Worm (Caenorhabditis elegans) whole organism, mixed stage, embryonic: ENCODE measurements around the gene spig-1.

Experiments used
- M03D4.4 ChIP-seq: sonication (generic microtip); optimal IDR thresholded peaks from 2 replicates; lab custom pipeline; 2017; ENCODE audit warnings: mild to moderate bottlenecking, missing genetic modification characterization, missing compliant biosample characterization
- blmp-1 ChIP-seq: fragments of 150-350 bp; optimal IDR thresholded peaks from 2 replicates; lab custom pipeline; 2014; ENCODE audit warnings: missing biosample characterization, missing genetic modification characterization
- ces-1 ChIP-seq: fragments of 150-350 bp; optimal IDR thresholded peaks from 2 replicates; lab custom pipeline; 2014; ENCODE audit warnings: missing biosample characterization, missing genetic modification reagents, missing genetic modification characterization
- nhr-237 ChIP-seq: fragments of 150-350 bp; optimal IDR thresholded peaks from 2 replicates; lab custom pipeline; 2014; ENCODE audit warnings: missing biosample characterization, missing genetic modification characterization
- pha-4 ChIP-seq: fragments of 150-350 bp; optimal IDR thresholded peaks from 2 replicates; lab custom pipeline; 2018; ENCODE audit warnings: missing biosample characterization, missing genetic modification reagents, missing genetic modification characterization
- sptf-1 ChIP-seq: sonication (generic microtip); optimal IDR thresholded peaks from 2 replicates; lab custom pipeline; 2017; ENCODE audit warnings: mild to moderate bottlenecking, missing genetic modification characterization, moderate library complexity, missing compliant biosample characterization
- unc-39 ChIP-seq: fragments of 150-350 bp; optimal IDR thresholded peaks from 2 replicates; lab custom pipeline; 2014; ENCODE audit warnings: missing biosample characterization, missing genetic modification characterization
- unc-62 ChIP-seq: fragments of 150-350 bp; optimal IDR thresholded peaks from 2 replicates; lab custom pipeline; 2014; ENCODE audit warnings: missing biosample characterization, missing genetic modification reagents, missing genetic modification characterization
- ztf-11 ChIP-seq: fragments of 150-350 bp; optimal IDR thresholded peaks from 2 replicates; lab custom pipeline; 2014; ENCODE audit warnings: missing biosample characterization, missing genetic modification characterization

DNA sequence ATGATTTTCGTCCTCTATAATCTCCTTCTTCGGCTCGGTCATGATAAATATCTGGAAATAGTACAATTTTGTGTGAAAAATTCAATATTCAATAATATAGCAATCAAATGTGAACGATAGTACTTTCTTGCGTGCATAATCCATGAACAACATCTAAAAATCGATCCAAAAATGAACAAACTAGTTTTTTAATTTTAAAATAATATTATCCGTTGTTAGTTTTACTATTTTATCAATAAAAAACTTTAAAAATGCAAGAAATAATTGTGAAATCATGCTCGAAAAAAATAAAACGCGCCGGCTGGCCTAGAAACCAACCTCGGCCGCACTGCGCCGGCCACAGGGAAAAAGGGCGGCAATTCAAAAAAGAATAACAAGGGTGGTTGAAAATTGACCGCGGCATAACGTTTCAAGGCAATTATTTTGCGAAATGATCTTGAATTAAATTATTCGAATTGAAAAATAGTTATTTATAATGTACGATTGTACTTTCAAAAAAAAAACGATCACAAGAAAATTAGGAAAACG is 33.2 kb downstream of the spig-1 start, which contains the start of gene mys-1:
- TF ChIP-seq ces-1 (GFP tag; lab: Kevin White, UChicago): no peak
- no peak for TF ChIP-seq blmp-1 (tag; lab: Kevin White, UChicago)
- no peak for TF ChIP-seq unc-62 (GFP tag; lab: Kevin White, UChicago)
- TF ChIP-seq nhr-237 (tag; lab: Kevin White, UChicago): no peak
- peak; percentile 22 for TF ChIP-seq sptf-1 (tag; lab: Kevin White, UChicago)
- no peak for TF ChIP-seq M03D4.4 (tag; lab: Kevin White, UChicago)
- no peak for TF ChIP-seq unc-39
- TF ChIP-seq ztf-11 (tag; lab: Kevin White, UChicago): no peak
- no peak for TF ChIP-seq pha-4 (tag; lab: Kevin White, UChicago)
